5 fruit fly cellular contexts compared by ENCODE assay signal in the genomic region with DNA sequence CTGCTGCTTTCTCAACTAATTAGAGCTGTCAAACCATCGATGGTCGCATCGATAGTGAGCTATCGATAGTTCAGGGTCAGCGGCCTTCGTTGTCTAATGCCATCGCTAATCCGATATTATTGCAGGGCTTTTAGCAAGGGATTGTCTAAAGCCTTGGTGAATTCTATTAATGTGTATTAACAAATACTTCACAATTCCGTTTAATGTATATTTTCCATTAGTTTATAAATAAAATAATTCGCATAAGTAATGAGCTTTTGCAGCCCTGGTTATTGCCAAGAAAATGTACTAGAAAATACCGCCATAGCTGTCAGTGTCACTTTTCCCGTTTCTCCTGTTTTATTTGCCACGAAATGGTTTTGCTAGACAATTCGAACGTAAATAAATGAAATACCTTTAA.
TF ChIP-seq lines count a peak whose summit lies in the region.

Gene EloB (minus strand): TSS at position 35 of the 400 bp plus-strand sequence.
Gene Srp14 (plus strand): TSS at position 300 of the 400 bp plus-strand sequence.

- TF ChIP-seq CTCF in whole organism, embryonic (GFP tag; optimal IDR thresholded peaks at IDR 0.05; lab: Kevin White, UChicago) = peak; percentile 19

TF ChIP-seq in whole organism, adult, 20 proteins besides CTCF, POLR2A, EP300 and RAD21 (continues in another document):
- TF ChIP-seq pad (GFP tag; optimal IDR thresholded peaks at IDR 0.05; lab: Kevin White, UChicago) = peak; percentile 71
- peak; percentile 71 for TF ChIP-seq ovo (GFP tag; optimal IDR thresholded peaks at IDR 0.05; lab: Kevin White, UChicago)
- peak; percentile 78 for TF ChIP-seq CG12768 (GFP tag; optimal IDR thresholded peaks at IDR 0.05; lab: Kevin White, UChicago)
- peak; percentile 91 for TF ChIP-seq CG1620 (GFP tag; optimal IDR thresholded peaks at IDR 0.05; lab: Kevin White, UChicago)
- peak; percentile 79 for TF ChIP-seq Crg-1 (GFP tag; optimal IDR thresholded peaks at IDR 0.05; lab: Kevin White, UChicago)
- TF ChIP-seq bab1 (GFP tag; optimal IDR thresholded peaks at IDR 0.05; lab: Kevin White, UChicago) = peak; percentile 94
- TF ChIP-seq Clk (GFP tag; optimal IDR thresholded peaks at IDR 0.05; lab: Kevin White, UChicago) = peak; percentile 71
- TF ChIP-seq Mnt (GFP tag; optimal IDR thresholded peaks at IDR 0.05; lab: Kevin White, UChicago) = peak; percentile 85
- TF ChIP-seq tj (GFP tag; optimal IDR thresholded peaks at IDR 0.05; lab: Kevin White, UChicago) = peak; percentile 67
- TF ChIP-seq CG7045 (GFP tag; optimal IDR thresholded peaks at IDR 0.05; lab: Kevin White, UChicago) = peak; percentile 70
- TF ChIP-seq Hr96 (GFP tag; optimal IDR thresholded peaks at IDR 0.05; lab: Kevin White, UChicago) = no peak
- no peak for TF ChIP-seq kay (GFP tag; lab: Kevin White, UChicago; ENCODE audit: borderline replicate concordance)
- peak; percentile 79 for TF ChIP-seq CG33017 (tag; optimal IDR thresholded peaks at IDR 0.05; lab: Kevin White, UChicago)
- no peak for TF ChIP-seq cnc (optimal IDR thresholded peaks at IDR 0.05; lab: Kevin White, UChicago)
- no peak for TF ChIP-seq toe (GFP tag; optimal IDR thresholded peaks at IDR 0.05; lab: Kevin White, UChicago)
- no peak for TF ChIP-seq CG5204 (GFP tag; optimal IDR thresholded peaks at IDR 0.05; lab: Kevin White, UChicago)
- peak; percentile 91 for TF ChIP-seq CG11617 (GFP tag; optimal IDR thresholded peaks at IDR 0.05; lab: Kevin White, UChicago)

TF ChIP-seq in whole organism, embryonic, 481 proteins besides CTCF, POLR2A, EP300 and RAD21 (continues in another document):
- TF ChIP-seq CG10366 (GFP tag; IDR thresholded peaks at IDR 0.05; lab: Robert Waterston, UW) (peak; percentile 66), so (GFP tag; IDR thresholded peaks at IDR 0.05; lab: Robert Waterston, UW) (peak; percentile 49; the same call in 2 of the 3 replicates), pzg (GFP tag; optimal IDR thresholded peaks at IDR 0.05; lab: Kevin White, UChicago) (peak; percentile 92), hth (optimal IDR thresholded peaks at IDR 0.05; lab: Kevin White, UChicago) (no peak), az2 (GFP tag; optimal IDR thresholded peaks at IDR 0.05; lab: Kevin White, UChicago) (peak; percentile 78), nerfin-1 (tag; optimal IDR thresholded peaks at IDR 0.05; lab: Kevin White, UChicago) (peak; percentile 77), tgo (GFP tag; IDR thresholded peaks at IDR 0.05; lab: Robert Waterston, UW) (peak; percentile 66), BtbVII (GFP tag; optimal IDR thresholded peaks at IDR 0.05; lab: Kevin White, UChicago) (peak; percentile 65), Pdp1 (GFP tag; optimal IDR thresholded peaks at IDR 0.05; lab: Kevin White, UChicago) (peak; percentile 77 to 81), ci (GFP tag; IDR thresholded peaks at IDR 0.05; lab: Robert Waterston, UW) (peak; percentile 76), CG6813 (GFP tag; optimal IDR thresholded peaks at IDR 0.05; lab: Kevin White, UChicago) (peak; percentile 33), CG9437 (GFP tag; optimal IDR thresholded peaks at IDR 0.05; lab: Kevin White, UChicago) (peak; percentile 47), Tbp (GFP tag; optimal IDR thresholded peaks at IDR 0.05; lab: Kevin White, UChicago) (no peak), CG7928 (GFP tag; optimal IDR thresholded peaks at IDR 0.05; lab: Kevin White, UChicago) (peak; percentile 96), CG42726 (GFP tag; IDR thresholded peaks at IDR 0.05; lab: Robert Waterston, UW; ENCODE audit: partially characterized antibody) (peak; percentile 95), CG13123 (GFP tag; optimal IDR thresholded peaks at IDR 0.05; lab: Kevin White, UChicago) (peak; percentile 59), CG14441 (GFP tag; IDR thresholded peaks at IDR 0.05; lab: Robert Waterston, UW) (peak; percentile 69)

TF ChIP-seq in whole organism, prepupa, 60 proteins besides CTCF, POLR2A, EP300 and RAD21 (continues in another document):
- TF ChIP-seq CG34406 (GFP tag; optimal IDR thresholded peaks at IDR 0.05; lab: Kevin White, UChicago) = peak; percentile 60
- TF ChIP-seq lz (GFP tag; optimal IDR thresholded peaks at IDR 0.05; lab: Kevin White, UChicago) = peak; percentile 84
- no peak for TF ChIP-seq CG6276 (GFP tag; optimal IDR thresholded peaks at IDR 0.05; lab: Kevin White, UChicago)
- peak; percentile 47 for TF ChIP-seq CG1621 (tag; optimal IDR thresholded peaks at IDR 0.05; lab: Kevin White, UChicago)
- TF ChIP-seq CG4318 (GFP tag; optimal IDR thresholded peaks at IDR 0.05; lab: Kevin White, UChicago) = no peak
- TF ChIP-seq fd85E (GFP tag; optimal IDR thresholded peaks at IDR 0.05; lab: Kevin White, UChicago) = no peak
- TF ChIP-seq Met (GFP tag; optimal IDR thresholded peaks at IDR 0.05; lab: Kevin White, UChicago) = no peak
- TF ChIP-seq CG6163 (GFP tag; IDR thresholded peaks at IDR 0.05; lab: Robert Waterston, UW) = peak; percentile 77
- TF ChIP-seq Sox15 (GFP tag; optimal IDR thresholded peaks at IDR 0.05; lab: Kevin White, UChicago) = peak; percentile 52
- no peak for TF ChIP-seq OdsH (GFP tag; optimal IDR thresholded peaks at IDR 0.05; lab: Kevin White, UChicago)
- TF ChIP-seq CG8632 (GFP tag; optimal IDR thresholded peaks at IDR 0.05; lab: Kevin White, UChicago) = peak; percentile 55
- peak; percentile 67 for TF ChIP-seq Ets96B (tag; optimal IDR thresholded peaks at IDR 0.05; lab: Kevin White, UChicago)
- TF ChIP-seq CG6792 (GFP tag; optimal IDR thresholded peaks at IDR 0.05; lab: Kevin White, UChicago) = peak; percentile 63
- TF ChIP-seq CG3032 (tag; optimal IDR thresholded peaks at IDR 0.05; lab: Kevin White, UChicago) = peak; percentile 82
- peak; percentile 74 for TF ChIP-seq Eip93F (GFP tag; optimal IDR thresholded peaks at IDR 0.05; lab: Kevin White, UChicago)
- TF ChIP-seq CG7368 (GFP tag; optimal IDR thresholded peaks at IDR 0.05; lab: Kevin White, UChicago) = no peak
- peak; percentile 96 for TF ChIP-seq svp (GFP tag; lab: Kevin White, UChicago)
- peak; percentile 69 for TF ChIP-seq dsx (GFP tag; optimal IDR thresholded peaks at IDR 0.05; lab: Kevin White, UChicago; ENCODE audit: poor library complexity, severe bottlenecking)

TF ChIP-seq in whole organism, pupa, 21 proteins besides CTCF, POLR2A, EP300 and RAD21 (continues in another document):
- TF ChIP-seq CG12605 (GFP tag; IDR thresholded peaks at IDR 0.05; lab: Robert Waterston, UW) (peak; percentile 57; the same call in 1 of the 2 replicates), D1 (tag; optimal IDR thresholded peaks at IDR 0.05; lab: Kevin White, UChicago) (no peak), Pif1A (GFP tag; optimal IDR thresholded peaks at IDR 0.05; lab: Kevin White, UChicago) (no peak), CG13204 (GFP tag; optimal IDR thresholded peaks at IDR 0.05; lab: Kevin White, UChicago) (no peak), CG32121 (GFP tag; IDR thresholded peaks at IDR 0.05; lab: Robert Waterston, UW) (peak; percentile 66), CG10348 (GFP tag; IDR thresholded peaks at IDR 0.05; lab: Robert Waterston, UW) (no peak), CG14655 (GFP tag; optimal IDR thresholded peaks at IDR 0.05; lab: Kevin White, UChicago) (no peak), CG9948 (tag; optimal IDR thresholded peaks at IDR 0.05; lab: Kevin White, UChicago) (peak; percentile 65), CG15710 (tag; optimal IDR thresholded peaks at IDR 0.05; lab: Kevin White, UChicago) (peak; percentile 78), fd96Ca (GFP tag; IDR thresholded peaks at IDR 0.05; lab: Robert Waterston, UW) (peak; percentile 81), CG8159 (tag; optimal IDR thresholded peaks at IDR 0.05; lab: Kevin White, UChicago) (no peak), gl (tag; optimal IDR thresholded peaks at IDR 0.05; lab: Kevin White, UChicago) (peak; percentile 33), rn (GFP tag; IDR thresholded peaks at IDR 0.05; lab: Robert Waterston, UW) (no peak), CG8301 (tag; optimal IDR thresholded peaks at IDR 0.05; lab: Kevin White, UChicago) (peak; percentile 64), CG17806 (tag; optimal IDR thresholded peaks at IDR 0.05; lab: Kevin White, UChicago) (peak; percentile 70), CG34367 (tag; optimal IDR thresholded peaks at IDR 0.05; lab: Kevin White, UChicago) (peak; percentile 55), Ets98B (GFP tag; IDR thresholded peaks at IDR 0.05; lab: Robert Waterston, UW) (peak; percentile 78), Snoo (tag; optimal IDR thresholded peaks at IDR 0.05; lab: Kevin White, UChicago) (peak; percentile 66), CG4496 (GFP tag; IDR thresholded peaks at IDR 0.05; lab: Robert Waterston, UW) (peak; percentile 77), Pif1B (GFP tag; optimal IDR thresholded peaks at IDR 0.05; lab: Kevin White, UChicago) (no peak)

TF ChIP-seq in whole organism, wandering third instar larva, 38 proteins besides CTCF, POLR2A, EP300 and RAD21 (continues in another document):
- TF ChIP-seq Sp1 (GFP tag; optimal IDR thresholded peaks at IDR 0.05; lab: Kevin White, UChicago) (peak; percentile 83), CG9705 (GFP tag; optimal IDR thresholded peaks at IDR 0.05; lab: Kevin White, UChicago) (peak; percentile 71), Dif (GFP tag; optimal IDR thresholded peaks at IDR 0.05; lab: Kevin White, UChicago; ENCODE audit: partially characterized antibody) (no peak), HLH106 (tag; optimal IDR thresholded peaks at IDR 0.05; lab: Kevin White, UChicago) (peak; percentile 87), N (GFP tag; optimal IDR thresholded peaks at IDR 0.05; lab: Kevin White, UChicago) (no peak), sv (GFP tag; optimal IDR thresholded peaks at IDR 0.05; lab: Kevin White, UChicago) (peak; percentile 77), dsf (GFP tag; optimal IDR thresholded peaks at IDR 0.05; lab: Kevin White, UChicago; ENCODE audit: borderline replicate concordance) (no peak), Jra (GFP tag; optimal IDR thresholded peaks at IDR 0.05; lab: Kevin White, UChicago) (peak; percentile 92), Hnf4 (GFP tag; optimal IDR thresholded peaks at IDR 0.05; lab: Kevin White, UChicago) (peak; percentile 92), Rel (GFP tag; optimal IDR thresholded peaks at IDR 0.05; lab: Kevin White, UChicago) (no peak), Rel (tag; optimal IDR thresholded peaks at IDR 0.05; lab: Kevin White, UChicago) (peak; percentile 68), usp (GFP tag; optimal IDR thresholded peaks at IDR 0.05; lab: Kevin White, UChicago) (no peak), fru (GFP tag; optimal IDR thresholded peaks at IDR 0.05; lab: Kevin White, UChicago) (peak; percentile 83), ey (GFP tag; optimal IDR thresholded peaks at IDR 0.05; lab: Kevin White, UChicago) (peak; percentile 86), CG32264 (GFP tag; optimal IDR thresholded peaks at IDR 0.05; lab: Kevin White, UChicago) (peak; percentile 49), psq (GFP tag; optimal IDR thresholded peaks at IDR 0.05; lab: Kevin White, UChicago) (peak; percentile 74), br (GFP tag; optimal IDR thresholded peaks at IDR 0.05; lab: Kevin White, UChicago) (peak; percentile 86), OdsH (GFP tag; optimal IDR thresholded peaks at IDR 0.05; lab: Kevin White, UChicago) (peak; percentile 80), rgr (GFP tag; optimal IDR thresholded peaks at IDR 0.05; lab: Kevin White, UChicago) (peak; percentile 88), Hr78 (GFP tag; optimal IDR thresholded peaks at IDR 0.05; lab: Kevin White, UChicago) (no peak), foxo (GFP tag; optimal IDR thresholded peaks at IDR 0.05; lab: Kevin White, UChicago) (peak; percentile 57 to 88), Hr83 (GFP tag; optimal IDR thresholded peaks at IDR 0.05; lab: Kevin White, UChicago; ENCODE audit: poor library complexity, severe bottlenecking) (peak; percentile 81)
